Worm (Caenorhabditis elegans) whole organism, early embryonic: ENCODE data around the gene mes-1.

Experiments used
- B0310.2 ChIP-seq: sonication (generic microtip); optimal IDR thresholded peaks from 2 replicates; lab custom pipeline; 2016; ENCODE audit warnings: mild to moderate bottlenecking, missing genetic modification characterization, missing compliant biosample characterization
- F13C5.2 ChIP-seq: sonication (generic microtip); optimal IDR thresholded peaks from 2 replicates; lab custom pipeline; 2017; ENCODE audit warnings: mild to moderate bottlenecking, missing genetic modification characterization, inconsistent platforms, missing compliant biosample characterization
- aly-1 ChIP-seq: sonication (generic microtip); optimal IDR thresholded peaks from 2 replicates; lab custom pipeline; 2016; ENCODE audit warnings: missing genetic modification characterization, missing compliant biosample characterization
- ama-1 ChIP-seq: fragments of 150-350 bp; optimal IDR thresholded peaks from 2 replicates; lab custom pipeline; 2014
- ceh-13 ChIP-seq: fragments of 200-800 bp; sonication (Bioruptor generic); optimal IDR thresholded peaks from 2 replicates; lab custom pipeline; 2018; ENCODE audit warnings: mild to moderate bottlenecking, missing genetic modification characterization, missing compliant biosample characterization
- ceh-36 ChIP-seq: sonication (generic microtip); optimal IDR thresholded peaks from 2 replicates; lab custom pipeline; 2016; ENCODE audit warnings: missing genetic modification characterization, inconsistent platforms, missing compliant biosample characterization
- ets-7 ChIP-seq: sonication (generic microtip); optimal IDR thresholded peaks from 2 replicates; lab custom pipeline; 2016; ENCODE audit warnings: missing genotype, missing genetic modification characterization, missing compliant biosample characterization
- flt-1 ChIP-seq: fragments of 200-800 bp; sonication (Bioruptor generic); IDR thresholded peaks from 2 replicates; pipeline ENCODE4 v1.3.6; 2022; ENCODE audit warnings: missing genetic modification characterization, missing compliant biosample characterization
- hmbx-1 ChIP-seq: sonication (generic microtip); optimal IDR thresholded peaks from 2 replicates; lab custom pipeline; 2016; ENCODE audit warnings: mild to moderate bottlenecking, missing genetic modification characterization, missing compliant biosample characterization
- hmg-4 ChIP-seq: fragments of 200-800 bp; sonication (Bioruptor generic); optimal IDR thresholded peaks from 2 replicates; lab custom pipeline; 2018; ENCODE audit warnings: mild to moderate bottlenecking, missing genetic modification characterization, missing compliant biosample characterization
- hnd-1 ChIP-seq: sonication (generic microtip); optimal IDR thresholded peaks from 2 replicates; lab custom pipeline; 2016; ENCODE audit warnings: missing genetic modification characterization, missing compliant biosample characterization
- pes-1 ChIP-seq: fragments of 200-800 bp; sonication (Bioruptor generic); IDR thresholded peaks from 2 replicates; pipeline ENCODE4 v1.3.6; 2022; ENCODE audit warnings: missing genetic modification reagents, missing genetic modification characterization, missing compliant biosample characterization
- scrt-1 ChIP-seq: fragments of 200-800 bp; sonication (Bioruptor generic); IDR thresholded peaks from 2 replicates; pipeline ENCODE4 v1.3.6; 2022; ENCODE audit warnings: missing genetic modification characterization, missing compliant biosample characterization
- sea-1 ChIP-seq: fragments of 200-800 bp; sonication (Bioruptor generic); conservative IDR thresholded peaks from 2 replicates; pipeline ENCODE4 v1.3.6; 2022; ENCODE audit warnings: missing genetic modification characterization, missing compliant biosample characterization
- tbx-11 ChIP-seq: fragments of 200-800 bp; sonication (Bioruptor generic); IDR thresholded peaks from 2 replicates; pipeline ENCODE4 v1.3.6; 2022; ENCODE audit warnings: missing genetic modification characterization, missing compliant biosample characterization
- tbx-37 ChIP-seq: fragments of 200-800 bp; sonication (Bioruptor generic); conservative IDR thresholded peaks from 2 replicates; pipeline ENCODE4 v1.3.6; 2022; ENCODE audit warnings: missing genetic modification reagents, missing genetic modification characterization, missing compliant biosample characterization
- tra-4 ChIP-seq: sonication (generic microtip); optimal IDR thresholded peaks from 2 replicates; lab custom pipeline; 2017; ENCODE audit warnings: missing genetic modification characterization, missing compliant biosample characterization

Gene mes-1

ce11 chrX:11896708-11897107 lies 39.4 kb downstream of the mes-1 start:
- TF ChIP-seq scrt-1 (no peak), F13C5.2 (tag; lab: Kevin White, UChicago) (no peak), hnd-1 (no peak)

ce11 chrX:11898040-11898439 lies 40.8 kb downstream of the mes-1 start, which contains the start of gene Y62H9A.9:
Y62H9A.9 (minus strand) TSS chrX:11898140.
- TF ChIP-seq tbx-37 (GFP tag; lab: Robert Waterston, UW) = no peak
- TF ChIP-seq flt-1 = no peak
- TF ChIP-seq aly-1 (tag; lab: Kevin White, UChicago) = no peak
- no peak for TF ChIP-seq hnd-1
- TF ChIP-seq sea-1 (GFP tag; lab: Robert Waterston, UW) = no peak
- no peak for TF ChIP-seq tbx-11 (GFP tag; lab: Robert Waterston, UW)
- no peak for TF ChIP-seq ama-1 (lab: Kevin White, UChicago)
- no peak for TF ChIP-seq pes-1
- TF ChIP-seq ceh-36 (tag; lab: Kevin White, UChicago) = no peak
- no peak for TF ChIP-seq ceh-13
- no peak for TF ChIP-seq B0310.2
- TF ChIP-seq hmg-4 = no peak
- no peak for TF ChIP-seq F13C5.2 (tag; lab: Kevin White, UChicago)
- no peak for TF ChIP-seq scrt-1
- TF ChIP-seq tra-4 (tag; lab: Kevin White, UChicago) = no peak
- TF ChIP-seq ets-7 (tag; lab: Kevin White, UChicago) = no peak
- no peak for TF ChIP-seq hmbx-1

- TF ChIP-seq tbx-11 (GFP tag; lab: Robert Waterston, UW) (no peak), ceh-36 (tag; lab: Kevin White, UChicago) (no peak), flt-1 (no peak), hmbx-1 (no peak), tra-4 (tag; lab: Kevin White, UChicago) (no peak), aly-1 (tag; lab: Kevin White, UChicago) (no peak), sea-1 (GFP tag; lab: Robert Waterston, UW) (no peak), ceh-13 (no peak), pes-1 (no peak)
Observed at ce11 chrX:11899031-11899430, 41.8 kb downstream of the mes-1 start.

- TF ChIP-seq sea-1 (GFP tag; lab: Robert Waterston, UW) = no peak
- no peak for TF ChIP-seq ceh-36 (tag; lab: Kevin White, UChicago)
- TF ChIP-seq scrt-1 = no peak
- TF ChIP-seq pes-1 = no peak
- TF ChIP-seq ama-1 (lab: Kevin White, UChicago) = no peak
- TF ChIP-seq tbx-37 (GFP tag; lab: Robert Waterston, UW) = no peak
- no peak for TF ChIP-seq tbx-11 (GFP tag; lab: Robert Waterston, UW)
- no peak for TF ChIP-seq tra-4 (tag; lab: Kevin White, UChicago)
- no peak for TF ChIP-seq ceh-13
- no peak for TF ChIP-seq hnd-1
- TF ChIP-seq aly-1 (tag; lab: Kevin White, UChicago) = no peak
- no peak for TF ChIP-seq flt-1
- no peak for TF ChIP-seq hmg-4
- TF ChIP-seq F13C5.2 (tag; lab: Kevin White, UChicago) = no peak
- no peak for TF ChIP-seq hmbx-1
- TF ChIP-seq ets-7 (tag; lab: Kevin White, UChicago) = no peak
- TF ChIP-seq B0310.2 = no peak
Observed at ce11 chrX:11902661-11903060, 45.4 kb downstream of the mes-1 start, which contains the start of gene Y62H9A.10. Y62H9A.10 (minus strand) TSS chrX:11902761.

ce11 chrX:11906626-11907025 lies 49.3 kb downstream of the mes-1 start:
- TF ChIP-seq flt-1 = no peak

ce11 chrX:11907263-11907662 lies 50.0 kb downstream of the mes-1 start, which contains the start of gene Y62H9A.11:
Y62H9A.11 (minus strand) TSS chrX:11907363.
- TF ChIP-seq ets-7 (tag; lab: Kevin White, UChicago) = no peak
- TF ChIP-seq aly-1 (tag; lab: Kevin White, UChicago) = no peak
- TF ChIP-seq sea-1 (GFP tag; lab: Robert Waterston, UW) = no peak
- TF ChIP-seq hnd-1 = no peak
- TF ChIP-seq hmg-4 = no peak
- TF ChIP-seq ceh-13 = no peak
- TF ChIP-seq hmbx-1 = no peak
- TF ChIP-seq ceh-36 (tag; lab: Kevin White, UChicago) = no peak
- no peak for TF ChIP-seq tbx-37 (GFP tag; lab: Robert Waterston, UW)
- TF ChIP-seq scrt-1 = no peak
- TF ChIP-seq tbx-11 (GFP tag; lab: Robert Waterston, UW) = no peak
- TF ChIP-seq tra-4 (tag; lab: Kevin White, UChicago) = no peak
- TF ChIP-seq B0310.2 = no peak
- TF ChIP-seq flt-1 = no peak
- no peak for TF ChIP-seq pes-1
- no peak for TF ChIP-seq F13C5.2 (tag; lab: Kevin White, UChicago)

- TF ChIP-seq scrt-1 = no peak
- no peak for TF ChIP-seq ama-1 (lab: Kevin White, UChicago)
- TF ChIP-seq ceh-13 = no peak
- TF ChIP-seq flt-1 = no peak
- no peak for TF ChIP-seq sea-1 (GFP tag; lab: Robert Waterston, UW)
- TF ChIP-seq hmg-4 = no peak
- no peak for TF ChIP-seq tbx-37 (GFP tag; lab: Robert Waterston, UW)
- TF ChIP-seq ceh-36 (tag; lab: Kevin White, UChicago) = no peak
- no peak for TF ChIP-seq pes-1
- no peak for TF ChIP-seq tra-4 (tag; lab: Kevin White, UChicago)
- no peak for TF ChIP-seq aly-1 (tag; lab: Kevin White, UChicago)
- TF ChIP-seq F13C5.2 (tag; lab: Kevin White, UChicago) = no peak
Observed at ce11 chrX:11908226-11908625, 50.9 kb downstream of the mes-1 start.

ce11 chrX:11909168-11909567 lies 51.9 kb downstream of the mes-1 start:
- TF ChIP-seq ets-7 (tag; lab: Kevin White, UChicago) = no peak
- TF ChIP-seq ceh-13 = no peak

- TF ChIP-seq flt-1 (no peak), F13C5.2 (tag; lab: Kevin White, UChicago) (no peak)
Observed at ce11 chrX:11910046-11910445, 52.8 kb downstream of the mes-1 start, which contains the start of gene Y62H9A.15. Y62H9A.15 (minus strand) TSS chrX:11910145.
